Fruit fly (Drosophila melanogaster): ENCODE results near the gene LSm-4.

dm6 chr2L:10437317-10437716, 32.3 kb upstream of the LSm-4 start, which contains the start of gene STUB1:
- TF ChIP-seq CG5204 (GFP tag; optimal IDR thresholded peaks at IDR 0.05) (no peak), CG7045 (GFP tag; optimal IDR thresholded peaks at IDR 0.05) (no peak), Mnt (GFP tag; optimal IDR thresholded peaks at IDR 0.05) (no peak), CG14711 (tag; optimal IDR thresholded peaks at IDR 0.05) (peak; percentile 95), CG12768 (GFP tag; optimal IDR thresholded peaks at IDR 0.05) (no peak), Hr96 (GFP tag; optimal IDR thresholded peaks at IDR 0.05) (no peak)

Measured in whole organism, adult.